Fruit fly (Drosophila melanogaster): Measurements from ENCODE around the gene Ubr3.

Ubr3 gene

dm6 chrX:7972363-7972942 is 36.8 kb downstream of the Ubr3 start:
- TF ChIP-seq Sp1 (GFP tag; optimal IDR thresholded peaks at IDR 0.05) (peak; percentile 86), psq (GFP tag; optimal IDR thresholded peaks at IDR 0.05) (peak; percentile 77), br (GFP tag; optimal IDR thresholded peaks at IDR 0.05) (peak; percentile 83), GATAd (GFP tag; optimal IDR thresholded peaks at IDR 0.05) (no peak), ey (GFP tag; optimal IDR thresholded peaks at IDR 0.05) (peak; percentile 86), dsf (GFP tag; optimal IDR thresholded peaks at IDR 0.05; ENCODE audit: borderline replicate concordance) (no peak), Hr78 (GFP tag; optimal IDR thresholded peaks at IDR 0.05) (no peak), CG9705 (GFP tag; optimal IDR thresholded peaks at IDR 0.05) (peak; percentile 59), brk (GFP tag; optimal IDR thresholded peaks at IDR 0.05) (peak; percentile 67), Dfd (GFP tag; optimal IDR thresholded peaks at IDR 0.05) (no peak), rgr (GFP tag; optimal IDR thresholded peaks at IDR 0.05) (peak; percentile 86), h (GFP tag; optimal IDR thresholded peaks at IDR 0.05) (peak; percentile 86), HLH106 (tag; optimal IDR thresholded peaks at IDR 0.05) (peak; percentile 76), jim (GFP tag; optimal IDR thresholded peaks at IDR 0.05) (no peak), Abd-B (GFP tag; optimal IDR thresholded peaks at IDR 0.05) (no peak), lola (GFP tag; optimal IDR thresholded peaks at IDR 0.05) (no peak), dmrt93B (GFP tag; optimal IDR thresholded peaks at IDR 0.05) (peak; percentile 78), Vsx2 (GFP tag; optimal IDR thresholded peaks at IDR 0.05; ENCODE audit: partially characterized antibody) (no peak), Mio (GFP tag; optimal IDR thresholded peaks at IDR 0.05) (no peak), woc (GFP tag; optimal IDR thresholded peaks at IDR 0.05) (peak; percentile 74), Jra (GFP tag; optimal IDR thresholded peaks at IDR 0.05) (peak; percentile 2), Dif (GFP tag; optimal IDR thresholded peaks at IDR 0.05; ENCODE audit: partially characterized antibody) (no peak), foxo (GFP tag; optimal IDR thresholded peaks at IDR 0.05) (peak in 1 of 2 experiments; percentile 88), N (GFP tag; optimal IDR thresholded peaks at IDR 0.05) (no peak), dl (GFP tag; optimal IDR thresholded peaks at IDR 0.05; ENCODE audit: insufficient read depth in 1 of 2, partially characterized antibody in 2 of 2) (no peak), CG32264 (GFP tag; optimal IDR thresholded peaks at IDR 0.05) (peak; percentile 72), sv (GFP tag; optimal IDR thresholded peaks at IDR 0.05) (peak; percentile 72), Myc (optimal IDR thresholded peaks at IDR 0.05) (no peak), Rel (GFP tag; optimal IDR thresholded peaks at IDR 0.05) (peak; percentile 17), Rel (tag; optimal IDR thresholded peaks at IDR 0.05) (peak; percentile 33), CrebA (GFP tag; optimal IDR thresholded peaks at IDR 0.05; ENCODE audit: borderline replicate concordance) (peak; percentile 48), usp (GFP tag; optimal IDR thresholded peaks at IDR 0.05) (no peak), tai (GFP tag; optimal IDR thresholded peaks at IDR 0.05) (peak; percentile 16), sage (GFP tag; optimal IDR thresholded peaks at IDR 0.05) (peak; percentile 68), OdsH (GFP tag; optimal IDR thresholded peaks at IDR 0.05) (peak; percentile 79), Hr83 (GFP tag; optimal IDR thresholded peaks at IDR 0.05; ENCODE audit: poor library complexity, severe bottlenecking) (no peak), fru (GFP tag; optimal IDR thresholded peaks at IDR 0.05) (peak; percentile 84), pan (optimal IDR thresholded peaks at IDR 0.05) (no peak), Hnf4 (GFP tag; optimal IDR thresholded peaks at IDR 0.05) (peak; percentile 80)

dm6 chrX:7973325-7973954 is 37.7 kb downstream of the Ubr3 start:
- TF ChIP-seq Rel (GFP tag; optimal IDR thresholded peaks at IDR 0.05) (no peak), Rel (tag; optimal IDR thresholded peaks at IDR 0.05) (no peak), Dfd (GFP tag; optimal IDR thresholded peaks at IDR 0.05) (no peak), h (GFP tag; optimal IDR thresholded peaks at IDR 0.05) (peak; percentile 20), Jra (GFP tag; optimal IDR thresholded peaks at IDR 0.05) (peak; percentile 38), ey (GFP tag; optimal IDR thresholded peaks at IDR 0.05) (no peak), Vsx2 (GFP tag; optimal IDR thresholded peaks at IDR 0.05; ENCODE audit: partially characterized antibody) (no peak), GATAd (GFP tag; optimal IDR thresholded peaks at IDR 0.05) (no peak), psq (GFP tag; optimal IDR thresholded peaks at IDR 0.05) (peak; percentile 61), pan (optimal IDR thresholded peaks at IDR 0.05) (no peak), Hr83 (GFP tag; optimal IDR thresholded peaks at IDR 0.05; ENCODE audit: poor library complexity, severe bottlenecking) (no peak), Hnf4 (GFP tag; optimal IDR thresholded peaks at IDR 0.05) (no peak)

Measured in whole organism, wandering third instar larva.